Fruit fly (Drosophila melanogaster): ENCODE results near the gene beat-Va.

dm6 chr3R:12891656-12892055, 43.4 kb upstream of the beat-Va start, which contains the start of gene d-cup:
- TF ChIP-seq Crg-1 (GFP tag; optimal IDR thresholded peaks at IDR 0.05) (no peak), CG33017 (tag; optimal IDR thresholded peaks at IDR 0.05) (no peak), CG1620 (GFP tag; optimal IDR thresholded peaks at IDR 0.05) (no peak), CG14711 (tag; optimal IDR thresholded peaks at IDR 0.05) (no peak), CG11617 (GFP tag; optimal IDR thresholded peaks at IDR 0.05) (no peak), CG5204 (GFP tag; optimal IDR thresholded peaks at IDR 0.05) (no peak), cnc (optimal IDR thresholded peaks at IDR 0.05) (no peak), kay (GFP tag; ENCODE audit: borderline replicate concordance) (no peak), cic (GFP tag; optimal IDR thresholded peaks at IDR 0.05) (no peak), toe (GFP tag; optimal IDR thresholded peaks at IDR 0.05) (no peak)

Measured in whole organism, adult.